5 fruit fly cellular contexts compared by ENCODE assay signal in the genomic region with DNA sequence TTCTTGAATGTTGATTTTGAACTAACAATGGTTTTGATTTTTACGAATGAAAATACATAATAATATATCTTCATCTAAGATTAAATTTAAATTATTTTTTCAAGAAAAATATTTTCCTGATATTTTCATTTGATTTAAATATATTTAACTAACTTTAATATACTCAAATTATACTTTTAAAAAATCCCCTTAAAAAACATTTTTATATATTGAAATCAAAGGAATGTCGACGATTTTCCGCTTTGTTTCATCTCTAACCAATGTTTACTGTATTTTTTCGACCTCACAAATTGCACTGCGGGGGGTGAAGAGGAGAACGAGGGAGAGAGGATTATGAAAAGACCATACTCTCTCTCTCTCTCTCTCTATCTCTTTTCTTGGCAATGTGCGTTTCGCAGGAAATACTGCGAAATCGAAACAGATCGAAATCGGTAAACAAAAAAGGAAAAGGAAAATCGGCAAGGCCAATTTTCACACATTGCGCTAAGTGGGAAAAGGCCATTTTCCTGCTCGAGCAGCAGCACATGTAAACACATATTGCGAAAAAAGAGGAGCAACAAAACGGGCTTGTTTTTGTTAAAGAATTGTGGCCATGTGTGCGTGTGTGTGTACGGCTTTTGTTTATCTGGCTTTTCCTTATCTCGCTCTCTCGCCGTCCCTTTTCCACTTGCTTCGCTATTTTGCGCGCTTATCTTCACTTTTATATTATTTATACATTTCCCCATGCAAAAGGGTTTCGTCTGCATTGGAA.
A peak's percentile ranks its signal among the peaks of the same experiment; 100 is the strongest.
TF ChIP-seq lines count a peak whose summit lies in the region.

No protein-coding gene starts in this region.

- no peak for TF ChIP-seq CTCF in whole organism, embryonic (GFP tag; optimal IDR thresholded peaks at IDR 0.05; lab: Kevin White, UChicago)

TF ChIP-seq in whole organism, adult, 20 proteins besides CTCF, POLR2A, EP300 and RAD21:
- TF ChIP-seq CG5204 (GFP tag; optimal IDR thresholded peaks at IDR 0.05; lab: Kevin White, UChicago) (no peak), kay (GFP tag; lab: Kevin White, UChicago; ENCODE audit: borderline replicate concordance) (peak; percentile 92)

TF ChIP-seq in whole organism, embryonic, 481 proteins besides CTCF, POLR2A, EP300 and RAD21 (continues in another document):
- TF ChIP-seq CG10565 (GFP tag; optimal IDR thresholded peaks at IDR 0.05; lab: Kevin White, UChicago) (no peak), CG9932 (GFP tag; IDR thresholded peaks at IDR 0.05; lab: Robert Waterston, UW) (no peak), CG1832 (GFP tag; optimal IDR thresholded peaks at IDR 0.05; lab: Kevin White, UChicago) (peak; percentile 51), CG10366 (GFP tag; IDR thresholded peaks at IDR 0.05; lab: Robert Waterston, UW) (no peak), Bteb2 (GFP tag; optimal IDR thresholded peaks at IDR 0.05; lab: Kevin White, UChicago) (no peak), sens-2 (GFP tag; IDR thresholded peaks at IDR 0.05; lab: Robert Waterston, UW) (no peak), CG14441 (GFP tag; IDR thresholded peaks at IDR 0.05; lab: Robert Waterston, UW) (no peak), nmo (GFP tag; optimal IDR thresholded peaks at IDR 0.05; lab: Kevin White, UChicago) (no peak), CG14710 (tag; optimal IDR thresholded peaks at IDR 0.05; lab: Kevin White, UChicago) (peak; percentile 31), CG12299 (tag; optimal IDR thresholded peaks at IDR 0.05; lab: Kevin White, UChicago) (no peak), bigmax (GFP tag; optimal IDR thresholded peaks at IDR 0.05; lab: Kevin White, UChicago) (no peak), CG32532 (GFP tag; IDR thresholded peaks at IDR 0.05; lab: Robert Waterston, UW) (no peak), CG8388 (GFP tag; optimal IDR thresholded peaks at IDR 0.05; lab: Kevin White, UChicago) (no peak), CG2678 (tag; optimal IDR thresholded peaks at IDR 0.05; lab: Kevin White, UChicago) (peak; percentile 30), bsh (GFP tag; optimal IDR thresholded peaks at IDR 0.05; lab: Kevin White, UChicago) (peak in 1 of 2 experiments; percentile 4), E2f2 (GFP tag; IDR thresholded peaks at IDR 0.05; lab: Robert Waterston, UW) (no peak), CG12769 (tag; optimal IDR thresholded peaks at IDR 0.05; lab: Kevin White, UChicago) (no peak), CG11723 (GFP tag; optimal IDR thresholded peaks at IDR 0.05; lab: Kevin White, UChicago) (no peak), cg (GFP tag; optimal IDR thresholded peaks at IDR 0.05; lab: Kevin White, UChicago) (peak; percentile 62), dmrt11E (tag; optimal IDR thresholded peaks at IDR 0.05; lab: Kevin White, UChicago) (peak; percentile 38), CG10959 (GFP tag; IDR thresholded peaks at IDR 0.05; lab: Robert Waterston, UW) (no peak)

TF ChIP-seq in whole organism, prepupa, 60 proteins besides CTCF, POLR2A, EP300 and RAD21:
- no peak for TF ChIP-seq CG34406 (GFP tag; optimal IDR thresholded peaks at IDR 0.05; lab: Kevin White, UChicago)
- no peak for TF ChIP-seq Lpt (GFP tag; optimal IDR thresholded peaks at IDR 0.05; lab: Kevin White, UChicago)
- peak; percentile 51 for TF ChIP-seq fkh (GFP tag; optimal IDR thresholded peaks at IDR 0.05; lab: Kevin White, UChicago)
- TF ChIP-seq svp (GFP tag; lab: Kevin White, UChicago), result peak; percentile 64
- TF ChIP-seq Eip78C (GFP tag; lab: Kevin White, UChicago), result peak; percentile 36
- TF ChIP-seq Hr38 (GFP tag; optimal IDR thresholded peaks at IDR 0.05; lab: Kevin White, UChicago), result no peak
- peak; percentile 29 for TF ChIP-seq CG16779 (tag; optimal IDR thresholded peaks at IDR 0.05; lab: Kevin White, UChicago)
- peak; percentile 2 for TF ChIP-seq CG8632 (GFP tag; optimal IDR thresholded peaks at IDR 0.05; lab: Kevin White, UChicago)

TF ChIP-seq in whole organism, pupa, 21 proteins besides CTCF, POLR2A, EP300 and RAD21:
- TF ChIP-seq Snoo (tag; optimal IDR thresholded peaks at IDR 0.05; lab: Kevin White, UChicago) (no peak), CG14655 (GFP tag; optimal IDR thresholded peaks at IDR 0.05; lab: Kevin White, UChicago) (no peak), CG8301 (tag; optimal IDR thresholded peaks at IDR 0.05; lab: Kevin White, UChicago) (no peak), D1 (tag; optimal IDR thresholded peaks at IDR 0.05; lab: Kevin White, UChicago) (no peak), CG15710 (tag; optimal IDR thresholded peaks at IDR 0.05; lab: Kevin White, UChicago) (no peak), fd96Ca (GFP tag; IDR thresholded peaks at IDR 0.05; lab: Robert Waterston, UW) (no peak), CG8159 (tag; optimal IDR thresholded peaks at IDR 0.05; lab: Kevin White, UChicago) (peak; percentile 10), CG32121 (GFP tag; IDR thresholded peaks at IDR 0.05; lab: Robert Waterston, UW) (no peak), Pif1A (GFP tag; optimal IDR thresholded peaks at IDR 0.05; lab: Kevin White, UChicago) (no peak), CG34367 (tag; optimal IDR thresholded peaks at IDR 0.05; lab: Kevin White, UChicago) (peak; percentile 12)

TF ChIP-seq in whole organism, wandering third instar larva, 38 proteins besides CTCF, POLR2A, EP300 and RAD21:
- TF ChIP-seq fru (GFP tag; optimal IDR thresholded peaks at IDR 0.05; lab: Kevin White, UChicago) (no peak), lola (GFP tag; optimal IDR thresholded peaks at IDR 0.05; lab: Kevin White, UChicago) (no peak), dl (GFP tag; optimal IDR thresholded peaks at IDR 0.05; lab: Kevin White, UChicago; ENCODE audit: insufficient read depth in 1 of 2, partially characterized antibody in 2 of 2) (no peak), foxo (GFP tag; optimal IDR thresholded peaks at IDR 0.05; lab: Kevin White, UChicago) (peak in 1 of 2 experiments; percentile 3), psq (GFP tag; optimal IDR thresholded peaks at IDR 0.05; lab: Kevin White, UChicago) (peak; percentile 33), HLH106 (tag; optimal IDR thresholded peaks at IDR 0.05; lab: Kevin White, UChicago) (peak; percentile 0)
